Fruit fly (Drosophila melanogaster): ENCODE measurements around the gene Tdrd3.

Tdrd3 gene

dm6 chr3L:14775711-14776660, 10.6 kb upstream of the Tdrd3 start, which contains the start of gene mop (continued):
- TF ChIP-seq CG3838 (GFP tag; optimal IDR thresholded peaks at IDR 0.05) = no peak
- no peak for TF ChIP-seq CG18262 (tag; optimal IDR thresholded peaks at IDR 0.05)
- TF ChIP-seq Xbp1 (GFP tag; optimal IDR thresholded peaks at IDR 0.05) = peak; percentile 28
- TF ChIP-seq CG18599 (GFP tag; optimal IDR thresholded peaks at IDR 0.05) = peak; percentile 21
- peak; percentile 47; the same call in 1 of the 3 replicates for TF ChIP-seq CG6791 (GFP tag; IDR thresholded peaks at IDR 0.05; ENCODE audit: partially characterized antibody)
- peak; percentile 54 for TF ChIP-seq pzg (GFP tag; optimal IDR thresholded peaks at IDR 0.05)
- TF ChIP-seq CG10321 (GFP tag; IDR thresholded peaks at IDR 0.05) = no peak
- no peak; the same call in 1 of the 2 replicates for TF ChIP-seq tna (GFP tag; IDR thresholded peaks at IDR 0.05; ENCODE audit: partially characterized antibody)
- no peak for TF ChIP-seq CG5245 (GFP tag; optimal IDR thresholded peaks at IDR 0.05)
- TF ChIP-seq exex (tag; optimal IDR thresholded peaks at IDR 0.05) = no peak
- peak; percentile 55 for TF ChIP-seq CG4617 (GFP tag; optimal IDR thresholded peaks at IDR 0.05; ENCODE audit: borderline replicate concordance)
- TF ChIP-seq ab (GFP tag; optimal IDR thresholded peaks at IDR 0.05) = no peak
- TF ChIP-seq CG17612 (GFP tag; IDR thresholded peaks at IDR 0.05) = no peak
- no peak for TF ChIP-seq CG30431 (GFP tag; optimal IDR thresholded peaks at IDR 0.05)
- TF ChIP-seq CG7963 (GFP tag; IDR thresholded peaks at IDR 0.05; ENCODE audit: partially characterized antibody) = no peak
- peak; percentile 31 for TF ChIP-seq Sry-δ (GFP tag; optimal IDR thresholded peaks at IDR 0.05)
- TF ChIP-seq luna (GFP tag; optimal IDR thresholded peaks at IDR 0.05) = no peak
- no peak for TF ChIP-seq NC2α (GFP tag; optimal IDR thresholded peaks at IDR 0.05)
- TF ChIP-seq CG14860 (GFP tag; IDR thresholded peaks at IDR 0.05; ENCODE audit: partially characterized antibody) = peak; percentile 21; the same call in 1 of the 3 replicates
- no peak for TF ChIP-seq CG4854 (GFP tag; optimal IDR thresholded peaks at IDR 0.05)
- no peak for TF ChIP-seq dan (GFP tag; IDR thresholded peaks at IDR 0.05)
- peak; percentile 68 for TF ChIP-seq unc-4 (GFP tag; IDR thresholded peaks at IDR 0.05; ENCODE audit: partially characterized antibody)
- TF ChIP-seq ase (GFP tag; IDR thresholded peaks at IDR 0.05) = peak; percentile 34; the same call in 1 of the 3 replicates
- TF ChIP-seq bigmax (GFP tag; optimal IDR thresholded peaks at IDR 0.05) = no peak
- TF ChIP-seq mam (GFP tag; optimal IDR thresholded peaks at IDR 0.05) = peak; percentile 28
- no peak for TF ChIP-seq CG1603 (tag; optimal IDR thresholded peaks at IDR 0.05)
- TF ChIP-seq hkb (optimal IDR thresholded peaks at IDR 0.05) = no peak
- peak; percentile 62; the same call in 1 of the 2 replicates for TF ChIP-seq hkb (GFP tag; IDR thresholded peaks at IDR 0.05)
- TF ChIP-seq sima (GFP tag; optimal IDR thresholded peaks at IDR 0.05) = no peak
- 0 out of 2 replicates have a peak, but pooled peaks have one; percentile 9 for TF ChIP-seq Nf-YA (GFP tag; IDR thresholded peaks at IDR 0.05)
- TF ChIP-seq gcm2 (GFP tag; optimal IDR thresholded peaks at IDR 0.05) = no peak
- TF ChIP-seq CG31388 (GFP tag; optimal IDR thresholded peaks at IDR 0.05) = no peak
- TF ChIP-seq CG16813 (GFP tag; IDR thresholded peaks at IDR 0.05; ENCODE audit: partially characterized antibody) = peak; percentile 39; the same call in 1 of the 3 replicates
- peak; percentile 24 for TF ChIP-seq scrt (GFP tag; optimal IDR thresholded peaks at IDR 0.05)
- TF ChIP-seq CG7987 (GFP tag; optimal IDR thresholded peaks at IDR 0.05) = no peak
- TF ChIP-seq CG30403 (GFP tag; optimal IDR thresholded peaks at IDR 0.05) = peak; percentile 46
- no peak for TF ChIP-seq CG10147 (GFP tag; optimal IDR thresholded peaks at IDR 0.05)
- no peak for TF ChIP-seq ssp (GFP tag; IDR thresholded peaks at IDR 0.05)
- peak; percentile 51 for TF ChIP-seq ttk (GFP tag; IDR thresholded peaks at IDR 0.05)
- peak; percentile 43; the same call in 1 of the 2 replicates for TF ChIP-seq CG11696 (GFP tag; IDR thresholded peaks at IDR 0.05)
- TF ChIP-seq Hr39 (optimal IDR thresholded peaks at IDR 0.05) = no peak
- TF ChIP-seq fd3F (GFP tag; optimal IDR thresholded peaks at IDR 0.05) = peak; percentile 8
- no peak for TF ChIP-seq CG7372 (GFP tag; IDR thresholded peaks at IDR 0.05)
- peak; percentile 42; the same call in 1 of the 3 replicates for TF ChIP-seq Doc3 (GFP tag; IDR thresholded peaks at IDR 0.05; ENCODE audit: partially characterized antibody)
- no peak for TF ChIP-seq bcd (GFP tag; optimal IDR thresholded peaks at IDR 0.05)
- no peak for TF ChIP-seq bowl (GFP tag; IDR thresholded peaks at IDR 0.05)
- TF ChIP-seq CG11695 (GFP tag; IDR thresholded peaks at IDR 0.05) = 0 out of 3 replicates have a peak, but pooled peaks have one; percentile 8
- TF ChIP-seq CG8359 (GFP tag; optimal IDR thresholded peaks at IDR 0.05; ENCODE audit: borderline replicate concordance) = no peak
